Fruit fly (Drosophila melanogaster): ENCODE data around the gene CG34377.

Gene CG34377

dm6 chr3R:22362218-22362907 is 38.5 kb upstream of the CG34377 start, which contains the start of the genes JMJD6, CG7071 and Muted (continued):
- peak; percentile 96 for TF ChIP-seq YL-1 (GFP tag; optimal IDR thresholded peaks at IDR 0.05)
- TF ChIP-seq bab2 (GFP tag; optimal IDR thresholded peaks at IDR 0.05): peak; percentile 89
- TF ChIP-seq her (GFP tag; optimal IDR thresholded peaks at IDR 0.05): peak; percentile 30
- peak; percentile 73 for TF ChIP-seq Hmx (GFP tag; optimal IDR thresholded peaks at IDR 0.05)
- peak; percentile 94 for TF ChIP-seq Xrp1 (GFP tag; IDR thresholded peaks at IDR 0.05)
- peak; percentile 84 for TF ChIP-seq CG5245 (GFP tag; optimal IDR thresholded peaks at IDR 0.05)
- TF ChIP-seq mirr (GFP tag; optimal IDR thresholded peaks at IDR 0.05): peak; percentile 75
- TF ChIP-seq bsh (GFP tag; optimal IDR thresholded peaks at IDR 0.05): peak in 1 of 2 experiments; percentile 91
- TF ChIP-seq knrl (GFP tag; IDR thresholded peaks at IDR 0.05; ENCODE audit: partially characterized antibody): peak; percentile 86
- peak; percentile 71 for TF ChIP-seq dan (GFP tag; IDR thresholded peaks at IDR 0.05)
- TF ChIP-seq CG32772 (GFP tag; IDR thresholded peaks at IDR 0.05): peak; percentile 86
- peak; percentile 89 for TF ChIP-seq NFAT (GFP tag; IDR thresholded peaks at IDR 0.05)
- peak; percentile 44 for TF ChIP-seq ash1 (GFP tag; optimal IDR thresholded peaks at IDR 0.05)
- peak; percentile 40; the same call in 1 of the 2 replicates for TF ChIP-seq CG10321 (GFP tag; IDR thresholded peaks at IDR 0.05)
- peak; percentile 94 for TF ChIP-seq CG32532 (GFP tag; IDR thresholded peaks at IDR 0.05)
- peak; percentile 97 for TF ChIP-seq CG12659 (GFP tag; optimal IDR thresholded peaks at IDR 0.05)
- peak; percentile 64 for TF ChIP-seq emc (GFP tag; optimal IDR thresholded peaks at IDR 0.05)
- no peak for TF ChIP-seq CG1832 (GFP tag; optimal IDR thresholded peaks at IDR 0.05)
- peak; percentile 92 for TF ChIP-seq HLH3B (GFP tag; IDR thresholded peaks at IDR 0.05)
- peak; percentile 84 for TF ChIP-seq danr (GFP tag; IDR thresholded peaks at IDR 0.05)
- TF ChIP-seq ro (GFP tag; IDR thresholded peaks at IDR 0.05): peak; percentile 81
- TF ChIP-seq eve (GFP tag; optimal IDR thresholded peaks at IDR 0.05): no peak
- peak; percentile 81 for TF ChIP-seq psq (GFP tag; optimal IDR thresholded peaks at IDR 0.05)
- TF ChIP-seq vnd (GFP tag; IDR thresholded peaks at IDR 0.05; ENCODE audit: partially characterized antibody): peak; percentile 77
- peak; percentile 54 for TF ChIP-seq org-1 (GFP tag; optimal IDR thresholded peaks at IDR 0.05)
- peak in 1 of 3 experiments; percentile 22 for TF ChIP-seq Stat92E (GFP tag; optimal IDR thresholded peaks at IDR 0.05)
- peak; percentile 87 for TF ChIP-seq dati (GFP tag; IDR thresholded peaks at IDR 0.05)
- TF ChIP-seq croc (GFP tag; conservative IDR thresholded peaks at IDR 0.05): peak; percentile 86
- peak; percentile 91 for TF ChIP-seq CG12104 (GFP tag; optimal IDR thresholded peaks at IDR 0.05)
- peak; percentile 90 for TF ChIP-seq CG2889 (GFP tag; IDR thresholded peaks at IDR 0.05)
- peak; percentile 87 for TF ChIP-seq CG2712 (tag; optimal IDR thresholded peaks at IDR 0.05)
- peak; percentile 87 for TF ChIP-seq cato (GFP tag; optimal IDR thresholded peaks at IDR 0.05; ENCODE audit: borderline replicate concordance)
- TF ChIP-seq fu2 (GFP tag; optimal IDR thresholded peaks at IDR 0.05): peak; percentile 85
- peak; percentile 93 for TF ChIP-seq Hmr (GFP tag; optimal IDR thresholded peaks at IDR 0.05)
- peak; percentile 90 for TF ChIP-seq CG8765 (GFP tag; IDR thresholded peaks at IDR 0.05)
- peak; percentile 89 for TF ChIP-seq CG9797 (GFP tag; optimal IDR thresholded peaks at IDR 0.05)
- TF ChIP-seq Eip74EF (GFP tag; optimal IDR thresholded peaks at IDR 0.05): peak in 1 of 2 experiments; percentile 62
- TF ChIP-seq Fer2 (tag; optimal IDR thresholded peaks at IDR 0.05): peak; percentile 92
- TF ChIP-seq oc (tag; optimal IDR thresholded peaks at IDR 0.05): peak; percentile 81
- TF ChIP-seq Myb (GFP tag; optimal IDR thresholded peaks at IDR 0.05): peak; percentile 71
- TF ChIP-seq esg (GFP tag; conservative IDR thresholded peaks at IDR 0.05): peak; percentile 85
- TF ChIP-seq Usf (GFP tag; optimal IDR thresholded peaks at IDR 0.05): peak; percentile 85
- TF ChIP-seq Nf-YA (GFP tag; IDR thresholded peaks at IDR 0.05): peak; percentile 53; the same call in 1 of the 2 replicates
- TF ChIP-seq wek (GFP tag; optimal IDR thresholded peaks at IDR 0.05): no peak
- no peak for TF ChIP-seq NK7.1 (GFP tag; optimal IDR thresholded peaks at IDR 0.05)
- peak; percentile 90 for TF ChIP-seq CG17359 (tag; optimal IDR thresholded peaks at IDR 0.05)
- TF ChIP-seq CG7745 (tag; optimal IDR thresholded peaks at IDR 0.05): peak; percentile 13
- TF ChIP-seq ftz-f1 (GFP tag; optimal IDR thresholded peaks at IDR 0.05): peak; percentile 74
- peak; percentile 34 for TF ChIP-seq luna (GFP tag; optimal IDR thresholded peaks at IDR 0.05)
